Worm (Caenorhabditis elegans) whole organism, late embryonic: ENCODE results near the gene C07E3.9.
"Not testable (repeated sequence)": the region's sequence is repeated elsewhere in the genome, so short reads cannot be mapped to it uniquely, and the experiment has no call there.

Experiments used
- K09A11.1 ChIP-seq: sonication (generic microtip); optimal IDR thresholded peaks from 2 replicates; lab custom pipeline; 2017; ENCODE audit warnings: antibody characterized with exemption, mild to moderate bottlenecking, missing genetic modification characterization, missing compliant biosample characterization; ENCODE audit not compliant: insufficient read depth
- ceh-19 ChIP-seq: fragments of 200-800 bp; sonication (Bioruptor generic); optimal IDR thresholded peaks from 2 replicates; lab custom pipeline; 2018; ENCODE audit warnings: mild to moderate bottlenecking, missing genetic modification characterization, missing compliant biosample characterization
- dve-1 ChIP-seq: sonication (generic microtip); optimal IDR thresholded peaks from 2 replicates; lab custom pipeline; 2017; ENCODE audit warnings: antibody characterized with exemption, mild to moderate bottlenecking, missing genetic modification characterization, missing compliant biosample characterization
- elt-2 ChIP-seq: sonication (generic microtip); optimal IDR thresholded peaks from 2 replicates; lab custom pipeline; 2016; ENCODE audit warnings: missing genetic modification reagents, missing genetic modification characterization, missing compliant biosample characterization
- elt-4 ChIP-seq: sonication (generic microtip); optimal IDR thresholded peaks from 2 replicates; lab custom pipeline; 2016; ENCODE audit warnings: missing genetic modification characterization, missing compliant biosample characterization
- fkh-6 ChIP-seq: sonication (generic microtip); optimal IDR thresholded peaks from 2 replicates; lab custom pipeline; 2016; ENCODE audit warnings: missing genetic modification characterization, missing compliant biosample characterization
- hlh-13 ChIP-seq: fragments of 200-800 bp; sonication (Bioruptor generic); optimal IDR thresholded peaks from 2 replicates; lab custom pipeline; 2018; ENCODE audit warnings: mild to moderate bottlenecking, missing genetic modification characterization, missing compliant biosample characterization
- hlh-30 ChIP-seq: sonication (generic microtip); optimal IDR thresholded peaks from 2 replicates; lab custom pipeline; 2017; ENCODE audit warnings: antibody characterized with exemption, missing genetic modification characterization, missing compliant biosample characterization; ENCODE audit not compliant: insufficient read depth
- mec-3 ChIP-seq: sonication (generic microtip); optimal IDR thresholded peaks from 2 replicates; lab custom pipeline; 2016; ENCODE audit warnings: borderline replicate concordance, missing genetic modification characterization, missing compliant biosample characterization
- pax-1 ChIP-seq: fragments of 150-350 bp; optimal IDR thresholded peaks from 2 replicates; lab custom pipeline; 2014; ENCODE audit warnings: missing biosample characterization, missing genetic modification characterization
- sox-2 ChIP-seq: fragments of 200-800 bp; sonication (Bioruptor generic); IDR thresholded peaks from 2 replicates; pipeline ENCODE4 v1.3.6; 2022; ENCODE audit warnings: missing genetic modification reagents, missing genetic modification characterization, missing compliant biosample characterization
- unc-55 ChIP-seq: sonication (generic microtip); optimal IDR thresholded peaks from 2 replicates; lab custom pipeline; 2017; ENCODE audit warnings: missing biosample characterization, missing genetic modification reagents, missing genetic modification characterization
- ztf-16 ChIP-seq: sonication (generic microtip); optimal IDR thresholded peaks from 2 replicates; lab custom pipeline; 2017; ENCODE audit warnings: missing genetic modification characterization, missing compliant biosample characterization

DNA sequence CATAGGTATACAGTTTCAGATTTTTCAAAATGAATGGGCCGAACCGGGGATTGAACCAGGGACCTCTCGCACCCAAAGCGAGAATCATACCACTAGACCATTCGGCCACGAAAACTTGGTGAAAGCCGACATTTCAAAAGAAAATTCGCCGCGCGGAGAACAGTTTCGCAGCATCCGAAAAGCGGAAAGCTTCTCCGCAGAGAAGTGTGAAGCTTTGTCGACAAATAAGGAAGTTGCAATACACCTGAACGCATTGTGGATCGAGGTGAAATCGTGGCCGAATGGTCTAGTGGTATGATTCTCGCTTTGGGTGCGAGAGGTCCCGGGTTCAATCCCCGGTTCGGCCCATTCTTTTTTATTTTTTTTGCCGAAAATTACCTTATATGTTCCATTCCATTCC, 45.8 kb upstream of the C07E3.9 start:
- TF ChIP-seq elt-4 (tag; lab: Kevin White, UChicago); fkh-6; ceh-19 (GFP tag; lab: Kevin White, UChicago); hlh-30; unc-55 (GFP tag; lab: Kevin White, UChicago); ztf-16 (tag; lab: Kevin White, UChicago); K09A11.1 (tag; lab: Kevin White, UChicago); mec-3 (tag; lab: Kevin White, UChicago); hlh-13 (GFP tag; lab: Kevin White, UChicago); elt-2 (tag; lab: Kevin White, UChicago); sox-2 (GFP tag; lab: Robert Waterston, UW); pax-1 (tag; lab: Kevin White, UChicago); dve-1 (tag; lab: Kevin White, UChicago): not testable (repeated sequence)
